Worm (Caenorhabditis elegans): ENCODE results near the gene K10C9.1.

The K10C9.1 gene

DNA sequence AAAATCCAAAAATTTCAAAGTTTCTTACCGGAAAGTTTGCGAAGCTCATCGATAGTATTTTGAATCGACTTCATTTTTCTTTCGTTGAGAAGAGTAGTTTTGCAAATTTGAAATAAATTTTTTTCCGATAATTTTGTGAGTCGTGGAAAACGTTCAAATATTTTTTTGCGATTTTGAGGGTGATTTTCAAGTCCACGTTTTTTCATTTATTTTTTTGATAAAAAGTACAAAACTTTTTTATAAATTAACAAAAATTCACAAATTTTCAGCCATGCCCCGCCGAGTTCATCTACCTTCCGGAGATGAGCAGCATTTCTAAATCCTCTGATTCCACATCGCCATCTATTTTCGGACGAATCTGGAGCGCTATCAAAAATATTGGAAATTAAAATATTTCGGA lies 7.6 kb upstream of the K10C9.1 start, which contains the start of gene K10C9.7:
Gene K10C9.7 (minus strand): TSS at position 101 of the 400 bp plus-strand sequence.
- no peak for TF ChIP-seq scrt-1 (GFP tag; IDR thresholded peaks at IDR 0.05)
- TF ChIP-seq hmg-4 (GFP tag; optimal IDR thresholded peaks at IDR 0.05) = no peak
- no peak for TF ChIP-seq sea-1 (GFP tag; conservative IDR thresholded peaks at IDR 0.05)
- no peak for TF ChIP-seq flt-1 (GFP tag; IDR thresholded peaks at IDR 0.05)

DNA sequence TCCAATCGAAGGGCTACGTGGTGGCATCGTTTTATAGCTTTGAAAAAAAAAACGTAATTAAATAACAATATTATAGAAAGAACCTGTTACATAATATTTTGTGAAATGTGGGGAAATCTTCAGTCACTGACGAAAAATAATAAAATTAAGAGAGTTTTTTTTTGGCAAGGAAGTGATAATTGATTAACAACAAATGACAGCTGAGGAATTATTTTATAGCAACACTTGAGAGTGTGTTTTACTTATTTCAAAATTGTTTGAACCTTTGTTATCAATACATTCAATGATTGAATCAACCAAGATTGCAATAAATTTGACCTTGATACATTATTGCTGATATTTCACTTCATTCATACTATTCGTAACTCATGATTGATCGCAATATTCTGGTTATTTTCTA lies 9.0 kb downstream of the K10C9.1 start, which contains the start of gene Y50D4B.6:
Gene Y50D4B.6 (plus strand): TSS at position 301 of the 400 bp plus-strand sequence.
- TF ChIP-seq scrt-1 (GFP tag; IDR thresholded peaks at IDR 0.05) = no peak
- TF ChIP-seq hmbx-1 (tag; optimal IDR thresholded peaks at IDR 0.05) = no peak
- TF ChIP-seq hmg-4 (GFP tag; optimal IDR thresholded peaks at IDR 0.05) = no peak
- TF ChIP-seq ama-1 (optimal IDR thresholded peaks at IDR 0.05) = no peak
- no peak for TF ChIP-seq ceh-13 (GFP tag; optimal IDR thresholded peaks at IDR 0.05)
- no peak for TF ChIP-seq F13C5.2 (tag; optimal IDR thresholded peaks at IDR 0.05)
- no peak for TF ChIP-seq B0310.2 (tag; optimal IDR thresholded peaks at IDR 0.05)
- TF ChIP-seq hnd-1 (tag; optimal IDR thresholded peaks at IDR 0.05) = no peak
- no peak for TF ChIP-seq tbx-11 (GFP tag; IDR thresholded peaks at IDR 0.05)
- TF ChIP-seq ceh-36 (tag; optimal IDR thresholded peaks at IDR 0.05) = no peak
- no peak for TF ChIP-seq pes-1 (GFP tag; IDR thresholded peaks at IDR 0.05)
- TF ChIP-seq sea-1 (GFP tag; conservative IDR thresholded peaks at IDR 0.05) = no peak
- no peak for TF ChIP-seq tra-4 (tag; optimal IDR thresholded peaks at IDR 0.05)
- no peak for TF ChIP-seq ets-7 (tag; optimal IDR thresholded peaks at IDR 0.05)

DNA sequence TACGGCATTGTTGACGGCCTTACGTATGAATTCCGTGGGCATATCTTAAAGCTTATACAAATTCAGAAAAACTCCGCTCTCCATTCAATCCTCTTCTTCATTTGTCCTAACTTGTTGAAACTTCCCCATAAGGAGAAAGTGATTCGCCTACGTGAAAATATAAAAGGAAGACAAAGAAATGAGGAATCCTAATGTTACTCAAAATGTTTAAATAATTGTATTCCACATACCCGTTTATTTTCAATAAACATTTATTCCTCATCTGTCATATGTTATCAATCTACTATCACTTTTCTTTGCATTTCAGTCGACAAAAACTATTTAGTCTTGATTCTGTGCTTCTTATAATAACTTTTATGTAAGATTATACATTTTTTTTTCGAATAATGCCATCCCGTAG lies 12.9 kb downstream of the K10C9.1 start, which contains the start of gene clec-203:
Gene clec-203 (plus strand): TSS at position 301 of the 400 bp plus-strand sequence.
- no peak for TF ChIP-seq F13C5.2 (tag; optimal IDR thresholded peaks at IDR 0.05)
- TF ChIP-seq ets-7 (tag; optimal IDR thresholded peaks at IDR 0.05) = no peak
- no peak for TF ChIP-seq scrt-1 (GFP tag; IDR thresholded peaks at IDR 0.05)
- TF ChIP-seq tbx-37 (GFP tag; conservative IDR thresholded peaks at IDR 0.05) = no peak
- no peak for TF ChIP-seq hnd-1 (tag; optimal IDR thresholded peaks at IDR 0.05)
- TF ChIP-seq ama-1 (optimal IDR thresholded peaks at IDR 0.05) = no peak
- no peak for TF ChIP-seq B0310.2 (tag; optimal IDR thresholded peaks at IDR 0.05)
- no peak for TF ChIP-seq hmg-4 (GFP tag; optimal IDR thresholded peaks at IDR 0.05)

DNA sequence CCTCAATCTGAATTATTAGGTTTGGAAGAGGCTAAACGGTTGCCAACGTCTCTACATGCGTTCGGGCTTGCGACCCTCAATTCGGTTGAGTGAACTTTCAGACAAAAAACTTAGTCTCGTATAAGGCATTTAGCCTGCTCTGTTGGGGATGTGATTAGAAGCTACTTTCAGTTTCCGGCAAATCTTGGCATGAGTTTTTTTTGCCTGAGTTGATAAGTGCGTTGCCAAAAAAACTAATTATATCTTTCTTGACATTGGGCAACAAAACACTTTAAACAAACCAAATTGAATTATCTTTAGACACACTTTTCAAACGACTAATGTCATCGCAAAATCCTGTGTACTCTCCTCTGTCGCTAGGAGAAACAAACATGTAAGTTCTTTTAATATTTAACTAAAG lies 17.3 kb downstream of the K10C9.1 start, which contains the start of gene Y50D4B.4:
Gene Y50D4B.4 (plus strand): TSS at position 301 of the 400 bp plus-strand sequence.
- TF ChIP-seq sea-1 (GFP tag; conservative IDR thresholded peaks at IDR 0.05) = no peak
- no peak for TF ChIP-seq hmbx-1 (tag; optimal IDR thresholded peaks at IDR 0.05)
- TF ChIP-seq ets-7 (tag; optimal IDR thresholded peaks at IDR 0.05) = no peak
- TF ChIP-seq scrt-1 (GFP tag; IDR thresholded peaks at IDR 0.05) = no peak
- TF ChIP-seq hnd-1 (tag; optimal IDR thresholded peaks at IDR 0.05) = no peak
- TF ChIP-seq tbx-37 (GFP tag; conservative IDR thresholded peaks at IDR 0.05) = no peak
- no peak for TF ChIP-seq pes-1 (GFP tag; IDR thresholded peaks at IDR 0.05)
- TF ChIP-seq ceh-13 (GFP tag; optimal IDR thresholded peaks at IDR 0.05) = no peak
- no peak for TF ChIP-seq flt-1 (GFP tag; IDR thresholded peaks at IDR 0.05)
- TF ChIP-seq aly-1 (tag; optimal IDR thresholded peaks at IDR 0.05) = no peak
- no peak for TF ChIP-seq tbx-11 (GFP tag; IDR thresholded peaks at IDR 0.05)
- TF ChIP-seq ceh-36 (tag; optimal IDR thresholded peaks at IDR 0.05) = no peak
- no peak for TF ChIP-seq hmg-4 (GFP tag; optimal IDR thresholded peaks at IDR 0.05)
- TF ChIP-seq ama-1 (optimal IDR thresholded peaks at IDR 0.05) = no peak
- no peak for TF ChIP-seq F13C5.2 (tag; optimal IDR thresholded peaks at IDR 0.05)
- TF ChIP-seq tra-4 (tag; optimal IDR thresholded peaks at IDR 0.05) = no peak
- TF ChIP-seq B0310.2 (tag; optimal IDR thresholded peaks at IDR 0.05) = no peak

DNA sequence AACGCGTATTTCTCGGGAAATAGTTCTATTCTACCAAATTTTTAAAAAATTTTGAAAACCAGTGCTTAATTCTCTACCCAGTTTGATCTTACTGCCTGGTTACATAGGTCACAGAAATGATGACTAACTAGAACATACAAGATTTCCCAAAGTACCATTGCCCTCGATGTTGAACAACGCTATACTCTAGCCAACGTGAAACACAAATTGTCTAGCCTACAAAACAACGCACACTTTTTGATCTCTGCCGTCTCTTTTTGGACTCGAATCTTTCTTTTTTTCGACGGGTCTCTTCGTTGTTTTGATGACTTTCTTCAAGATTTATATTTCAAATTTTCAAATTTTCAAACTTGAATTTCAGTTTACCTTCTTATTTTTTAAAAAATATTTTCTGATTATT lies 25.2 kb downstream of the K10C9.1 start, which contains the start of gene Y50D4B.2:
Gene Y50D4B.2 (plus strand): TSS at position 301 of the 400 bp plus-strand sequence.
- TF ChIP-seq tbx-11 (GFP tag; IDR thresholded peaks at IDR 0.05) = no peak
- TF ChIP-seq sea-1 (GFP tag; conservative IDR thresholded peaks at IDR 0.05) = no peak
- no peak for TF ChIP-seq ceh-36 (tag; optimal IDR thresholded peaks at IDR 0.05)
- no peak for TF ChIP-seq tra-4 (tag; optimal IDR thresholded peaks at IDR 0.05)
- TF ChIP-seq ceh-13 (GFP tag; optimal IDR thresholded peaks at IDR 0.05) = no peak
- no peak for TF ChIP-seq B0310.2 (tag; optimal IDR thresholded peaks at IDR 0.05)
- no peak for TF ChIP-seq hnd-1 (tag; optimal IDR thresholded peaks at IDR 0.05)
- TF ChIP-seq scrt-1 (GFP tag; IDR thresholded peaks at IDR 0.05) = no peak
- no peak for TF ChIP-seq hmbx-1 (tag; optimal IDR thresholded peaks at IDR 0.05)
- TF ChIP-seq flt-1 (GFP tag; IDR thresholded peaks at IDR 0.05) = no peak
- TF ChIP-seq hmg-4 (GFP tag; optimal IDR thresholded peaks at IDR 0.05) = no peak
- no peak for TF ChIP-seq aly-1 (tag; optimal IDR thresholded peaks at IDR 0.05)
- TF ChIP-seq ama-1 (optimal IDR thresholded peaks at IDR 0.05) = no peak
- TF ChIP-seq pes-1 (GFP tag; IDR thresholded peaks at IDR 0.05) = no peak
- no peak for TF ChIP-seq ets-7 (tag; optimal IDR thresholded peaks at IDR 0.05)
- TF ChIP-seq F13C5.2 (tag; optimal IDR thresholded peaks at IDR 0.05) = no peak
- TF ChIP-seq tbx-37 (GFP tag; conservative IDR thresholded peaks at IDR 0.05) = no peak

DNA sequence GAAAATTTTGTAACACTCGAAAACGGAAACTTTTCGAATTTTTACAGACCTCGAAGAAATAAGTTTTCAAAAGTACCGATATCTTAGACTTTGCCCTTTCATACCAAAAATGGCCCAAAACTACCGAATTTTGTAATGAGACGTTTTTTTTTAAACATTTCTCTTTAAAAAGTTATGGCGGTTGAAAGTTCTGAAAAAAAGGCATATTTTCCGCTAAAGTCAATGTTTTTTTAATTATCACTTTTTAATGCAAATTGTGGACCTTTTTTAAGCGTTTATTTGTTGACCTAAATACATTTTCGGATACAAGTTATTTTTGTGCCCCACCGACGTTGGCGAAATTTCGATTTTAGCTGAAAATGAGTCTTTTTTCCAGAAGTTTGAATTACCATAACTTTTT lies 27.5 kb downstream of the K10C9.1 start:
- no peak for TF ChIP-seq hnd-1 (tag; optimal IDR thresholded peaks at IDR 0.05)
- no peak for TF ChIP-seq tra-4 (tag; optimal IDR thresholded peaks at IDR 0.05)
- no peak for TF ChIP-seq ets-7 (tag; optimal IDR thresholded peaks at IDR 0.05)
- TF ChIP-seq pes-1 (GFP tag; IDR thresholded peaks at IDR 0.05) = no peak
- no peak for TF ChIP-seq ama-1 (optimal IDR thresholded peaks at IDR 0.05)
- TF ChIP-seq tbx-37 (GFP tag; conservative IDR thresholded peaks at IDR 0.05) = no peak
- TF ChIP-seq hmbx-1 (tag; optimal IDR thresholded peaks at IDR 0.05) = no peak
- no peak for TF ChIP-seq ceh-36 (tag; optimal IDR thresholded peaks at IDR 0.05)
- no peak for TF ChIP-seq flt-1 (GFP tag; IDR thresholded peaks at IDR 0.05)
- no peak for TF ChIP-seq B0310.2 (tag; optimal IDR thresholded peaks at IDR 0.05)
- no peak for TF ChIP-seq F13C5.2 (tag; optimal IDR thresholded peaks at IDR 0.05)
- no peak for TF ChIP-seq scrt-1 (GFP tag; IDR thresholded peaks at IDR 0.05)
- TF ChIP-seq ceh-13 (GFP tag; optimal IDR thresholded peaks at IDR 0.05) = no peak
- TF ChIP-seq sea-1 (GFP tag; conservative IDR thresholded peaks at IDR 0.05) = no peak
- no peak for TF ChIP-seq aly-1 (tag; optimal IDR thresholded peaks at IDR 0.05)
- no peak for TF ChIP-seq hmg-4 (GFP tag; optimal IDR thresholded peaks at IDR 0.05)

DNA sequence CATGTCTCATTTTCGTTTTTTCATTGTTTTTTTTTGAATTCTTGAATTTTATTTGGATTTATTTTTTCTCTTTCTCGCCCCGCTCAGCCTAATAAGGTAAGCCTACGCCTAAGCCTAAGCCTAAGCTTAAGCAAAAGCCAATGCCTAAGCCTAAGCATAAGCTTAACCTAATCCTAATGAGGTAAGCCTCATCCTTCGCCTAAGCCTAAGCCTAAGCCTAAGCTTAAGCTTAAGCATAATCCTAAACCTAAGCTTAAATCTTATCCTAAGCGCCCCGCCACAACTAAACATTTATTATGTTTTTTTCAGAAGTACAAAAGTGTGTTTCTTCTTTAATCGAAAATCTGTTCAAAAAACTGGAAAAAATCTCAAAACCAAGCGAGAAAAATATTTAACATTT lies 37.1 kb downstream of the K10C9.1 start:
- TF ChIP-seq scrt-1 (GFP tag; IDR thresholded peaks at IDR 0.05) (no peak), ceh-36 (tag; optimal IDR thresholded peaks at IDR 0.05) (peak; percentile 69), B0310.2 (tag; optimal IDR thresholded peaks at IDR 0.05) (no peak)

Measured in whole organism, early embryonic.